Fruit fly (Drosophila melanogaster): ENCODE results near the gene CG14739.
A peak's percentile ranks its signal among the peaks of the same experiment; 100 is the strongest.

Gene CG14739

dm6 chr3R:12010202-12010824, 38.7 kb downstream of the CG14739 start, which contains the start of the genes KLHL18 and GCC185 (continued):
- TF ChIP-seq fd64A (GFP tag; optimal IDR thresholded peaks at IDR 0.05): no peak
- no peak for TF ChIP-seq Gsc (GFP tag; IDR thresholded peaks at IDR 0.05)
- TF ChIP-seq Oli (tag; optimal IDR thresholded peaks at IDR 0.05): peak; percentile 63
- peak; percentile 80 for TF ChIP-seq Rfx (GFP tag; IDR thresholded peaks at IDR 0.05)
- no peak for TF ChIP-seq sr (GFP tag; IDR thresholded peaks at IDR 0.05)
- TF ChIP-seq CG12299 (tag; optimal IDR thresholded peaks at IDR 0.05): peak; percentile 16
- TF ChIP-seq CG1602 (GFP tag; optimal IDR thresholded peaks at IDR 0.05): peak; percentile 80
- TF ChIP-seq slp2 (GFP tag; optimal IDR thresholded peaks at IDR 0.05): peak; percentile 3
- TF ChIP-seq Hmx (GFP tag; optimal IDR thresholded peaks at IDR 0.05): peak; percentile 75
- peak; percentile 71 for TF ChIP-seq cato (GFP tag; optimal IDR thresholded peaks at IDR 0.05; ENCODE audit: borderline replicate concordance)
- TF ChIP-seq Nf-YC (tag; optimal IDR thresholded peaks at IDR 0.05): peak; percentile 75
- no peak for TF ChIP-seq kni (GFP tag; optimal IDR thresholded peaks at IDR 0.05)
- peak; percentile 72 for TF ChIP-seq HLH4C (GFP tag; IDR thresholded peaks at IDR 0.05; ENCODE audit: partially characterized antibody)
- no peak for TF ChIP-seq CG17912 (GFP tag; optimal IDR thresholded peaks at IDR 0.05)
- peak; percentile 76 for TF ChIP-seq CG8924 (tag; optimal IDR thresholded peaks at IDR 0.05)
- TF ChIP-seq amos (GFP tag; IDR thresholded peaks at IDR 0.05; ENCODE audit: partially characterized antibody): peak; percentile 78
- TF ChIP-seq CG7963 (GFP tag; IDR thresholded peaks at IDR 0.05; ENCODE audit: partially characterized antibody): no peak
- no peak for TF ChIP-seq CG18011 (GFP tag; optimal IDR thresholded peaks at IDR 0.05)
- peak; percentile 40 for TF ChIP-seq CG9797 (GFP tag; optimal IDR thresholded peaks at IDR 0.05)
- peak; percentile 92 for TF ChIP-seq CG14710 (tag; optimal IDR thresholded peaks at IDR 0.05)
- peak; percentile 38 for TF ChIP-seq CG31388 (GFP tag; optimal IDR thresholded peaks at IDR 0.05)
- TF ChIP-seq ato (GFP tag; IDR thresholded peaks at IDR 0.05; ENCODE audit: partially characterized antibody): 0 out of 2 replicates have a peak, but pooled peaks have one; percentile 15
- peak; percentile 41; the same call in 1 of the 2 replicates for TF ChIP-seq dan (GFP tag; IDR thresholded peaks at IDR 0.05)
- peak in 1 of 3 experiments; percentile 81 for TF ChIP-seq lola (GFP tag; optimal IDR thresholded peaks at IDR 0.05)
- TF ChIP-seq CG1024 (GFP tag; IDR thresholded peaks at IDR 0.05): no peak; the same call in 1 of the 2 replicates
- no peak for TF ChIP-seq seq (GFP tag; IDR thresholded peaks at IDR 0.05)
- peak; percentile 88; the same call in 2 of the 3 replicates for TF ChIP-seq Dbx (GFP tag; IDR thresholded peaks at IDR 0.05)
- no peak for TF ChIP-seq gce (GFP tag; IDR thresholded peaks at IDR 0.05)
- TF ChIP-seq CG13424 (tag; optimal IDR thresholded peaks at IDR 0.05): peak; percentile 73
- peak; percentile 66 for TF ChIP-seq Dip3 (GFP tag; optimal IDR thresholded peaks at IDR 0.05)
- peak; percentile 67 for TF ChIP-seq CG8290 (GFP tag; optimal IDR thresholded peaks at IDR 0.05)
- no peak for TF ChIP-seq CG8290 (tag; optimal IDR thresholded peaks at IDR 0.05)
- TF ChIP-seq Camta (GFP tag; optimal IDR thresholded peaks at IDR 0.05): peak; percentile 61
- peak; percentile 17 for TF ChIP-seq CG15073 (GFP tag; optimal IDR thresholded peaks at IDR 0.05)
- no peak for TF ChIP-seq CG4707 (GFP tag; optimal IDR thresholded peaks at IDR 0.05)
- TF ChIP-seq bsh (GFP tag; optimal IDR thresholded peaks at IDR 0.05): peak in 1 of 2 experiments; percentile 61
- peak; percentile 76 for TF ChIP-seq CG4820 (GFP tag; optimal IDR thresholded peaks at IDR 0.05)
- peak; percentile 78 for TF ChIP-seq CG4424 (GFP tag; optimal IDR thresholded peaks at IDR 0.05)
- TF ChIP-seq CG9215 (GFP tag; IDR thresholded peaks at IDR 0.05): peak; percentile 86
- TF ChIP-seq so (GFP tag; IDR thresholded peaks at IDR 0.05): no peak
- peak; percentile 76; the same call in 1 of the 2 replicates for TF ChIP-seq ranshi (GFP tag; IDR thresholded peaks at IDR 0.05)
- no peak for TF ChIP-seq Mes4 (GFP tag; optimal IDR thresholded peaks at IDR 0.05)
- peak; percentile 66 for TF ChIP-seq CG10979 (tag; optimal IDR thresholded peaks at IDR 0.05)
- no peak for TF ChIP-seq her (GFP tag; optimal IDR thresholded peaks at IDR 0.05)
- peak; percentile 2 for TF ChIP-seq CG6254 (GFP tag; optimal IDR thresholded peaks at IDR 0.05)
- TF ChIP-seq trh (GFP tag; optimal IDR thresholded peaks at IDR 0.05): peak; percentile 50
- peak; percentile 85 for TF ChIP-seq mam (GFP tag; optimal IDR thresholded peaks at IDR 0.05)
- TF ChIP-seq CG12942 (GFP tag; optimal IDR thresholded peaks at IDR 0.05): peak; percentile 82
- TF ChIP-seq CG6813 (GFP tag; optimal IDR thresholded peaks at IDR 0.05): no peak
